Worm (Caenorhabditis elegans): Measurements from ENCODE around the gene F47B10.4.

F47B10.4 gene

DNA sequence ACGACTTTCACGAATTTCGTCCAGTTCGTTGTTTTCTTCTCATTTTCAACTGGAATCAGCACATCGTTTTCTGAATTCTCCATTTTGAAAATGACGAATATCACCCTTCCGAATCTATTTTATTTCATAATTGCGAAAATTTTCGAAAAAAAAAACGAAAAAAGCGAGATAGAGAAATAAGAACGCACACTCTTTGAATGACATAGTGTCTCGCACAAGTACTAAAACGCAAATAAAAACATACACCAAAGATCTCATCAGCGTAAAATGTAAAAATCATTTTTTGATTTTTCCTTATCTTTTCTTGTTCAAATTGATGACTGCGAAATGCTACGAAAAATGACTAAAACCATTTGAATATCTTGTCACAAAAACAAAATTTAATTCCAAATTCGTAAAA, 26.7 kb upstream of the F47B10.4 start, which contains the start of gene pgp-8:
pgp-8 (minus strand) TSS at position 101 of the 400 bp plus-strand sequence.
- TF ChIP-seq C08G9.2 (tag; optimal IDR thresholded peaks at IDR 0.05) (no peak), ceh-2 (tag; optimal IDR thresholded peaks at IDR 0.05) (no peak), hlh-8 (tag; optimal IDR thresholded peaks at IDR 0.05) (no peak), eyg-1 (tag; optimal IDR thresholded peaks at IDR 0.05) (no peak), tbx-2 (tag; optimal IDR thresholded peaks at IDR 0.05) (no peak), syd-9 (tag; optimal IDR thresholded peaks at IDR 0.05) (no peak), pros-1 (tag; optimal IDR thresholded peaks at IDR 0.05) (no peak)

DNA sequence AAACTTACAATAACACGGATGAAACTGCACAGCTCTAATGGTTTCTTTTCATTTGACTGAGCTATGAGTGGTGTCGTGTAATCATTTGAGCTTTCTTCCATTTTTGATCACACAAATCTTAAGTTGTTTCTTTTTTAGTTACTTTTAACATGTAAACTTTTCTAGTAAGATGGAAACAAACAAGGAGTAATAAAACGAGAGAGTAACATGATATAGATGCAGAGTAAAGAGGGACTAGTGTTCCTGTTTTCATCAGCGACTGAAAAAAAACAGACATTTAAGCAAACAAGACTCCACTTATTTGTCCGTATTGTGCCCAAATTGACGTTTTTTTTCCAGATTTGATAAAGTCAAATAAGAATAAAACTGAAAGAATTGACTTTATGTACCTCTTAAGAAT, 20.9 kb upstream of the F47B10.4 start, which contains the start of gene pgp-7:
pgp-7 (minus strand) TSS at position 101 of the 400 bp plus-strand sequence.
- TF ChIP-seq fax-1 (tag; optimal IDR thresholded peaks at IDR 0.05) (no peak), sdc-2 (tag; optimal IDR thresholded peaks at IDR 0.05) (no peak), pros-1 (tag; optimal IDR thresholded peaks at IDR 0.05) (no peak), ceh-6 (GFP tag; optimal IDR thresholded peaks at IDR 0.05) (no peak), syd-9 (tag; optimal IDR thresholded peaks at IDR 0.05) (no peak), elt-2 (tag; optimal IDR thresholded peaks at IDR 0.05) (no peak), ceh-9 (tag; optimal IDR thresholded peaks at IDR 0.05) (no peak), ceh-48 (tag; optimal IDR thresholded peaks at IDR 0.05) (no peak), nfya-1 (tag; optimal IDR thresholded peaks at IDR 0.05) (no peak), eyg-1 (tag; optimal IDR thresholded peaks at IDR 0.05) (no peak), ttx-3 (tag; optimal IDR thresholded peaks at IDR 0.05) (no peak), tbx-2 (tag; optimal IDR thresholded peaks at IDR 0.05) (no peak), hlh-8 (tag; optimal IDR thresholded peaks at IDR 0.05) (no peak), elt-4 (tag; optimal IDR thresholded peaks at IDR 0.05) (no peak), dve-1 (tag; optimal IDR thresholded peaks at IDR 0.05) (no peak), ceh-31 (tag; optimal IDR thresholded peaks at IDR 0.05) (no peak), odd-2 (tag; optimal IDR thresholded peaks at IDR 0.05) (no peak), unc-3 (GFP tag; conservative IDR thresholded peaks at IDR 0.05) (no peak), unc-3 (tag; optimal IDR thresholded peaks at IDR 0.05) (no peak), pha-4 (tag; optimal IDR thresholded peaks at IDR 0.05) (no peak)

- TF ChIP-seq ahr-1 (tag; optimal IDR thresholded peaks at IDR 0.05) (no peak), elt-2 (tag; optimal IDR thresholded peaks at IDR 0.05) (peak; percentile 70)
Measured at ce11 chrX:10877138-10877743, 13.8 kb upstream of the F47B10.4 start, which contains the start of gene pgp-6. Gene pgp-6, minus strand, starts transcription at chrX:10877425.

DNA sequence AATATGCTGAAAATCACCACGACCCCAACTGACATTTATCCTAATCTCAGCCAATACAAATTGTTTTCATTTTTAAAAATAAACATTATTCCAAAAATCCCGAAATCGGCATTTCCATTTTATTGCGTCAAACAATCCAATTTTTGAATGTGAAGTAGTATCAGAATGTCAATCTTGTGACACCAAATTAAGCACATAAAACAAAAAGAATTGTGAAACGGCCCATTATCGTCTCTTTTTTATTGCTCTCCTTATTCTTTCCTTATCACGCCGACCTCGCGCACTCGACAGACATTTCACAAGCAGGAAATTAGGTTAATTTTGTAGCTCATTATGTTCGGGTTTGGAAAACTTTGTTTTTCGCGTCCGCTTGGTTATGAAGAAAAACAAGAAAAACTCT, 10.6 kb upstream of the F47B10.4 start, which contains the start of gene T21E8.4:
T21E8.4 (plus strand) TSS at position 301 of the 400 bp plus-strand sequence.
- TF ChIP-seq pros-1 (tag; optimal IDR thresholded peaks at IDR 0.05) (no peak), K02D7.2 (tag; optimal IDR thresholded peaks at IDR 0.05) (no peak), ceh-24 (tag; optimal IDR thresholded peaks at IDR 0.05) (no peak), ceh-9 (tag; optimal IDR thresholded peaks at IDR 0.05) (no peak), nfya-1 (tag; optimal IDR thresholded peaks at IDR 0.05) (no peak), ceh-34 (tag; optimal IDR thresholded peaks at IDR 0.05) (no peak), zip-5 (tag; optimal IDR thresholded peaks at IDR 0.05) (no peak), unc-42 (tag; optimal IDR thresholded peaks at IDR 0.05) (no peak)

DNA sequence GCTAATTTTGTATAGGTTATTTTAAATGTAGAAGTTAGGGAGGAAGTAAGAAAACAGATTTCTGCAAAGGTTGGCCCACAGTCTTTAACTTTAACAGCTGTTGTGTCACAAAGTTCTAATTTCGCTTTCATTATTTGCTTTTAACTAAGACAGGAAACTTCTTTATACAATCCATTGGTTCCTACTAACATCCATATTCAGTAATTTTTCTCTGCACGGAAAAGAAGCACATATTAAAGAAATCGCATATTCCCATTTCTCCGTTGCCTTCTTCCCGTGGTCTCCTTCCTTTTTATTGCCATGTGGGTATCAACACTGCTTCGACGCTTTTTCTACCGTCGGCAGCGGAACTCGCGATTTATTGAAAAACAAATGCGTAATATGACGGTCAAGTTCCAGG, 9.1 kb upstream of the F47B10.4 start, which contains the start of gene T21E8.6:
T21E8.6 (plus strand) TSS at position 301 of the 400 bp plus-strand sequence.
- TF ChIP-seq ceh-22 (tag; optimal IDR thresholded peaks at IDR 0.05), result no peak
- TF ChIP-seq nhr-11 (tag; optimal IDR thresholded peaks at IDR 0.05), result no peak
- no peak for TF ChIP-seq dve-1 (tag; optimal IDR thresholded peaks at IDR 0.05)
- TF ChIP-seq elt-4 (tag; optimal IDR thresholded peaks at IDR 0.05), result no peak
- no peak for TF ChIP-seq unc-55 (GFP tag; optimal IDR thresholded peaks at IDR 0.05)
- TF ChIP-seq syd-9 (tag; optimal IDR thresholded peaks at IDR 0.05), result no peak
- TF ChIP-seq pqm-1 (tag; optimal IDR thresholded peaks at IDR 0.05), result no peak
- no peak for TF ChIP-seq ceh-19 (GFP tag; optimal IDR thresholded peaks at IDR 0.05)
- TF ChIP-seq odd-2 (tag; optimal IDR thresholded peaks at IDR 0.05), result no peak
- no peak for TF ChIP-seq ceh-34 (tag; optimal IDR thresholded peaks at IDR 0.05)
- no peak for TF ChIP-seq tbx-7 (tag; optimal IDR thresholded peaks at IDR 0.05)
- TF ChIP-seq T23F11.4 (GFP tag; optimal IDR thresholded peaks at IDR 0.05), result no peak
- TF ChIP-seq ama-1 (optimal IDR thresholded peaks at IDR 0.05), result no peak
- no peak for TF ChIP-seq eyg-1 (tag; optimal IDR thresholded peaks at IDR 0.05)
- TF ChIP-seq C38D4.7 (GFP tag; optimal IDR thresholded peaks at IDR 0.05), result no peak
- TF ChIP-seq fax-1 (tag; optimal IDR thresholded peaks at IDR 0.05), result no peak
- TF ChIP-seq lin-11 (tag; optimal IDR thresholded peaks at IDR 0.05), result no peak
- no peak for TF ChIP-seq pax-1 (tag; optimal IDR thresholded peaks at IDR 0.05)
- no peak for TF ChIP-seq ztf-16 (tag; optimal IDR thresholded peaks at IDR 0.05)
- TF ChIP-seq unc-3 (GFP tag; conservative IDR thresholded peaks at IDR 0.05), result no peak
- TF ChIP-seq unc-3 (tag; optimal IDR thresholded peaks at IDR 0.05), result no peak

Measured in whole organism, late embryonic.